Fruit fly (Drosophila melanogaster) whole organism, wandering third instar larva: Measurements from ENCODE around the gene Vha36-3.
A peak's percentile ranks its signal among the peaks of the same experiment; 100 is the strongest.

ENCODE experiments used
- CG9705 ChIP-seq: fragments of 200-800 bp; sonication (Bioruptor generic); optimal IDR thresholded peaks from 2 replicates; lab custom pipeline; 2018; ENCODE audit warnings: missing biosample characterization, mild to moderate bottlenecking, missing genetic modification characterization
- Dfd ChIP-seq: fragments of >200 bp; optimal IDR thresholded peaks from 2 replicates; lab custom pipeline; 2017; ENCODE audit warnings: missing biosample characterization, missing genetic modification characterization
- Dif ChIP-seq: fragments of 200-275, 200-300 bp; sonication (Bioruptor generic); optimal IDR thresholded peaks from 2 replicates; lab custom pipeline; 2018; ENCODE audit warnings: missing biosample characterization, missing genetic modification characterization; ENCODE audit not compliant: partially characterized antibody
- Hr78 ChIP-seq: fragments of >200 bp; optimal IDR thresholded peaks from 2 replicates; lab custom pipeline; 2017; ENCODE audit warnings: missing biosample characterization, missing genetic modification characterization
- Jra ChIP-seq: sonication (Bioruptor generic); optimal IDR thresholded peaks from 2 replicates; lab custom pipeline; 2016; ENCODE audit warnings: missing biosample characterization, missing genetic modification characterization
- OdsH ChIP-seq: fragments of 200-800 bp; sonication (Bioruptor generic); optimal IDR thresholded peaks from 2 replicates; lab custom pipeline; 2016; ENCODE audit warnings: missing biosample characterization, mild to moderate bottlenecking, missing genetic modification characterization
- Vsx2 ChIP-seq: fragments of 200-300, 225-300 bp; sonication (Bioruptor generic); optimal IDR thresholded peaks from 2 replicates; lab custom pipeline; 2018; ENCODE audit warnings: missing biosample characterization, missing genetic modification characterization; ENCODE audit not compliant: partially characterized antibody
- br ChIP-seq: fragments of 200-800 bp; sonication (Bioruptor generic); optimal IDR thresholded peaks from 2 replicates; lab custom pipeline; 2016; ENCODE audit warnings: missing biosample characterization, missing genetic modification characterization
- h ChIP-seq: fragments of 200-800 bp; sonication (Bioruptor generic); optimal IDR thresholded peaks from 3 replicates; lab custom pipeline; 2016; ENCODE audit warnings: missing biosample characterization, mild to moderate bottlenecking, missing genetic modification characterization
- pan ChIP-seq: fragments of >200 bp; optimal IDR thresholded peaks from 2 replicates; lab custom pipeline; 2017
- psq ChIP-seq: fragments of 200-800 bp; sonication (Bioruptor generic); optimal IDR thresholded peaks from 3 replicates; lab custom pipeline; 2017; ENCODE audit warnings: missing biosample characterization, mild to moderate bottlenecking, missing genetic modification characterization, moderate library complexity
- rgr ChIP-seq: fragments of 200-800 bp; sonication (Bioruptor generic); optimal IDR thresholded peaks from 3 replicates; lab custom pipeline; 2016; ENCODE audit warnings: missing biosample characterization, mild to moderate bottlenecking, missing genetic modification characterization
- usp ChIP-seq: fragments of >200 bp; optimal IDR thresholded peaks from 2 replicates; lab custom pipeline; 2017; ENCODE audit warnings: missing biosample characterization, missing genetic modification characterization

DNA sequence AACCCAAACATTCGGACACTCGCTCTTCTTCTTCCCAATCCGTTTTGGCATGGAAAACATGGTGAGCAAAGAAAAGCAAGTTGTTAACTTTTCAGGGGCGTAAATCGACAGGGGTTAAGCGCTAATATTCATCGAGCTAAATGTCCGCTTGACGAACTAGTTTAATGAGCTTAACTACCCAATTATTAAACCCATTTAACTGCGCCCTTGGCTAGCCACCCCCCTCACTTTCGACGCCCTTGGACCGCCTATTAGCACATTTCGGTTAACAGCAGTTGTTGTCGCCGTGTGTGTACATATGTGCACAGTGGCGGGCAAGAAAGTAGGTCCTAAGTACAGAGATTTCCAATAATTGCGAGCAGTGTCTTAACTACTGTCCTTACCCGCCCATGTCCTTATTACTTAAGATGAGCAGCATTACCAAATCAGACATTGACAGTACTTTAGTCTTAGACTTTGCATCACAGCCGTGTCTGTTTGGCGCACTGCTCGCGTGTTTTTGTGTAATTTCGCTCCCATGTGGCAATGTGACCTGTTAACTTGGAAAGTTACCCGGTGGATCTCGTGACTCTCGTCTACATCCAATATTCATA is 9.2 kb upstream of the Vha36-3 start:
- TF ChIP-seq psq (GFP tag; lab: Kevin White, UChicago) (peak; percentile 89), OdsH (GFP tag; lab: Kevin White, UChicago) (peak; percentile 95), Hr78 (GFP tag; lab: Kevin White, UChicago) (no peak), h (GFP tag; lab: Kevin White, UChicago) (peak; percentile 96), usp (GFP tag; lab: Kevin White, UChicago) (no peak), Dif (GFP tag; lab: Kevin White, UChicago) (no peak), pan (lab: Kevin White, UChicago) (no peak), br (GFP tag; lab: Kevin White, UChicago) (peak; percentile 96), Jra (GFP tag; lab: Kevin White, UChicago) (peak; percentile 84), rgr (peak; percentile 97), CG9705 (GFP tag; lab: Kevin White, UChicago) (peak; percentile 36), Vsx2 (GFP tag; lab: Kevin White, UChicago) (no peak), Dfd (no peak)
